Fruit fly (Drosophila melanogaster): Measurements from ENCODE around the gene nab.

DNA sequence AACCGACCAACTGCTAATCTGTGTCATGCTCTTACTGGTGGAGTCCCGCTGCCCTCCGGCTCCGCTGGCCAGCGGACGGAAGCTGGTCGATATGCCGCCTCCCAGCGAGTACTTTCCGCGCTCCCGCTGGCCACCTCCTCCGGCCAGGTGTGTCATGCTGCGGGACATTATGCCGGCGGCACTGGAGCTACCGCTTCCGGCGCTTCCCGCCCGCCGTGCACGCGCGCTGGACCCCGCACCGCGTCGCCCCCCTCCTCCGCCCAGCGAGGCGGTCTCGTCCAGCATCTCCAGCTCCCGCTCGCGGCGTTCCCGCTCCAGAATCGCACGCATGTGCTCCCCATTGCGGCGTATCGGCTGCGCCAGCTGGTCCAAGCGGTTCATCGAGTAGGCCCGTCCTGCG, 32.2 kb downstream of the nab start:
- TF ChIP-seq Sin3A (optimal IDR thresholded peaks at IDR 0.05) = no peak
- TF ChIP-seq ttk (optimal IDR thresholded peaks at IDR 0.05) = no peak
- TF ChIP-seq psq (optimal IDR thresholded peaks at IDR 0.05) = no peak
- no peak for TF ChIP-seq insv (optimal IDR thresholded peaks at IDR 0.05)
- TF ChIP-seq h (optimal IDR thresholded peaks at IDR 0.05) = no peak
- no peak for TF ChIP-seq Myc (optimal IDR thresholded peaks at IDR 0.05)

Measured in Kc167 (cell line).